Worm (Caenorhabditis elegans): ENCODE measurements around the gene B0303.11.

DNA sequence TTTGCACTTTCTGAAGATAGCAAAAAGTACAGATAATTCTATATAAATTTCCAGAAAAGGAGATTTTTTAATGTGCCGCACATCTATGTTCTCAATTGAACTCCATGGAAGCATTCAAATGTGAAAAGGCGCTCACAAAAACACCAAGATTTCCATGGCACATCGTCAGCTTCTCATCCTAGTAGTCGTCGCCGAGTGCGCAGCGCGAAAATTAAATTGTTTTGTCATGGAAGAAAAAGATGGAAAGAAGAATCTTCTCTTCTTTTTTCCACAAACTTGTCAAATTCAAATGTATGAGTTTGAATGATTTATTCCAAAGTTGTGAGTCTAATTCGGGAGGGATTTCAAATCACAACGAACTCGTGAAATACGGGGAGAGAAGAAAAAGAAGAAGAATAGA, 27.2 kb upstream of the B0303.11 start:
- TF ChIP-seq nfya-2 (GFP tag; IDR thresholded peaks at IDR 0.05) (no peak), let-526 (GFP tag; IDR thresholded peaks at IDR 0.05) (no peak), lin-54 (GFP tag; optimal IDR thresholded peaks at IDR 0.05) (no peak), tbp1 (GFP tag; optimal IDR thresholded peaks at IDR 0.05) (no peak), F55B11.4 (tag; optimal IDR thresholded peaks at IDR 0.05; ENCODE audit: borderline replicate concordance, insufficient read depth) (no peak), lsy-27 (tag; optimal IDR thresholded peaks at IDR 0.05; ENCODE audit: borderline replicate concordance, insufficient read depth) (no peak), aptf-3 (GFP tag; IDR thresholded peaks at IDR 0.05) (no peak), C17E4.6 (GFP tag; IDR thresholded peaks at IDR 0.05) (no peak), cebp-2 (GFP tag; IDR thresholded peaks at IDR 0.05) (no peak), F57A8.1 (GFP tag; optimal IDR thresholded peaks at IDR 0.05) (no peak), unc-62 (GFP tag; optimal IDR thresholded peaks at IDR 0.05) (no peak)
